Worm (Caenorhabditis elegans): ENCODE measurements around the gene pink-1.

DNA sequence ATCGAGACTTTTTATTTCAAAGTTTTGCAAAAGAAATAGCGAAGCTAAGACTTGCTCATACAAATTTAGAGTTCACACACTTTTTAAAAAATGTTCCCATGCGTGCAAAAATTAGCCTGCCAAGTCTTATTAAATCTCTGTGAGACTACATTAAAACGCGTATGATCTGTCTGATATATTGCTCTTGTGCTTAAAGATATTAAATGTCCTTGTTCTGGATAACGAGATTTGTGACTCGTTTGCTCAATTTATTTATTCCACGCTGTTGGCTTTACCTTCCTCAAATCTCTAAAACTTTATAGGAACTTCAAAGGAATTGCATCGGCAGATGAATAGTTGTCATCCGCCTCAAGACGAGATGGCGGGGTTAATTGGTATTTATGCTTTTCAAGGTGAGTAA lies 40.1 kb downstream of the pink-1 start, which contains the start of gene srg-69:
- TF ChIP-seq pha-4 (tag; optimal IDR thresholded peaks at IDR 0.05), result no peak
- TF ChIP-seq dpl-1 (GFP tag; optimal IDR thresholded peaks at IDR 0.05), result no peak
- no peak for TF ChIP-seq B0261.1 (tag; optimal IDR thresholded peaks at IDR 0.05)
- TF ChIP-seq cebp-2 (GFP tag; IDR thresholded peaks at IDR 0.05), result no peak
- no peak for TF ChIP-seq efl-1 (GFP tag; optimal IDR thresholded peaks at IDR 0.05)
- no peak for TF ChIP-seq Y53G8AR.9 (GFP tag; conservative IDR thresholded peaks at IDR 0.05)
- TF ChIP-seq ztf-18 (tag; optimal IDR thresholded peaks at IDR 0.05), result no peak
- no peak for TF ChIP-seq F55B11.4 (tag; optimal IDR thresholded peaks at IDR 0.05; ENCODE audit: borderline replicate concordance, insufficient read depth)
- TF ChIP-seq Y53F4B.3 (GFP tag; IDR thresholded peaks at IDR 0.05), result no peak
- no peak for TF ChIP-seq F10E7.11 (tag; optimal IDR thresholded peaks at IDR 0.05)
- TF ChIP-seq ccch-3 (GFP tag; optimal IDR thresholded peaks at IDR 0.05), result no peak
- no peak for TF ChIP-seq ama-1 (optimal IDR thresholded peaks at IDR 0.05)
- no peak for TF ChIP-seq ama-1 (GFP tag; optimal IDR thresholded peaks at IDR 0.05)
- TF ChIP-seq madf-3 (GFP tag; IDR thresholded peaks at IDR 0.05), result no peak
